Worm (Caenorhabditis elegans): ENCODE results near the gene C23H4.8.

C23H4.8 gene

DNA sequence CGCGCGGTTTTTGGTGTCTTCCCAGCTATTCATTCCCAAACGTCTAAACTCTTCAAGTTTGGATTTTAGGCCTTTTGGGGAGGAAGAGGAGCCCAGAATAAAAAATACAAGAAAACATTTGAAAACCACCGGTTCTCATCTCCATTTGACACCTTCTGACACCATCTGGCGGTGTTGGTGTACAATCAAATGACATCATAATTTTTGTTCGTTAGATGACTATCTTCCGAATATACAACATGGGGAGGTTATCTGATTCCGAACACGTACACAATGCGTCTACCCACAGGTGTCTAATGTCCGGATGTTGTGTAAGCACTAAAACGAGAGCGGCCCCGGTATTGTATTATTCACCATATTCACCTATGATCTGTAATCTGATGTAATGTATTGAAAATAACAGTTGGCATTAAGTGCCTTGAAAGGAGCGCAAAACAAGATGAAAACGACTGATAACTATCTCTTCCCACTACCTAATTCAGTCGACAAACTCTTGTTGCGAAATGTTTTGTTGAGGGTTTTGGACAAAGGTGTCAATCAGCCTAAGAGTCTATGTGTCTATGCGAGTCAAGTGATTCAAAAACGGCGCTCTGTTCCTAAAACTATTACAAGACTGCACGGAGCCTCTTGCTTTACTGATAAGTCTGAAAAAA lies 44.4 kb upstream of the C23H4.8 start (continued):
- TF ChIP-seq sem-4 (tag; optimal IDR thresholded peaks at IDR 0.05) (no peak), mdl-1 (tag; optimal IDR thresholded peaks at IDR 0.05) (no peak)

DNA sequence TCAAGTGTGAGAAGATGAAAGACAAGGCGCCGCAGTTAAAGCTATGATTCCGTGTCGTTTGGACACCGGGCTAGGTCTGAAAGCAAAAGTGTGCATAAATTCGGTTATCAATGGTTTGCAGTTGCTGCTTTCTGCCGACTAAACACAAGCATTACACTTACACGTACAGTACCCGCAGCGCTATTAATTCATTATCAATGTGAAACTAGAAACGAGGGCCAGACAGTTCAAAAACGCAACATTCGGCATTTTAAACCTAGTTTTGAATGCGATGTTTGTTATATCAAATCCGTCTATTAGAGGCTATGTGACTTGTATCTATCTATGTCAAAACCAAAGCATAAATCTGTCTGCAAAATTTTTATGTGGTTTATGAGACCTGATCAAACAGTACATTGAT lies 43.1 kb upstream of the C23H4.8 start:
- TF ChIP-seq Y55F3AM.14 (GFP tag; optimal IDR thresholded peaks at IDR 0.05) (no peak), ZK546.5 (tag; optimal IDR thresholded peaks at IDR 0.05) (no peak), unc-55 (GFP tag; optimal IDR thresholded peaks at IDR 0.05) (no peak), lin-39 (tag; optimal IDR thresholded peaks at IDR 0.05) (no peak), fos-1 (tag; optimal IDR thresholded peaks at IDR 0.05) (peak; percentile 32), elt-3 (tag; optimal IDR thresholded peaks at IDR 0.05) (no peak), sma-3 (GFP tag; optimal IDR thresholded peaks at IDR 0.05) (no peak), sma-9 (GFP tag; optimal IDR thresholded peaks at IDR 0.05) (peak; percentile 40), sma-9 (tag; optimal IDR thresholded peaks at IDR 0.05) (no peak), lin-11 (tag; optimal IDR thresholded peaks at IDR 0.05) (no peak)

DNA sequence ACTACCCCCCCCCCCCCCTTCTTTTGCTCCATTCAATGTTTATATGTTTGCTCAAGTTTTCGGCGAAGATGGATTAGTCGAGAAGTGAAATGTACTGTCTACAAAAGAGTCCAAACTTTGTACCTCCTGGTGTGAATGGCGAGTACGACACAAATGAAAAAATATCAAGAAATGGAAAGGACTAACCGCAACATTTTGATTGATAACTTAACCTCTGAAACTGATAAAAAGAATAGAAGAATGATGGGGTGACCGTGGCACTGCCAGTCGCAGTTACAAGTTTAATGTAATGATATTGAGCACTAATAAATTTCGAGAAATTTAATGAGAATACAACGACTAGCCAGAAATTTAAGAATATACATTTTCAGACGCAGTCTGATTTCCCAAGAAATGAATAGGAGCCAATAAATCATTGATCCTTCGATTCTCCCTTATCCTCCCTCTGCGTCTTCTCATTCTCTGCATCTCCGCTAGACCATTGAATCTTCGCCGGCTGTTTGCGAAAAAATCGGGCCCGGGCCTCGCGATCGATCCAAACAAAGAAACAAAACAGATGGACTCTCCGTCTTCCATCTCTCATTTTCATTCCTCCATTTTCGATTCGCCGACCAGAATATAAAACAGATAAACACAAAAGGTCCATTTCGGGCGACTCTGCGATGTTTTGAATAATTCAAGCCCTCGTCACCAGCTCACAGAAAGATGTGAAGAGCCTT lies 42.2 kb upstream of the C23H4.8 start:
- TF ChIP-seq snpc-4 (tag; optimal IDR thresholded peaks at IDR 0.05) (no peak), crh-2 (tag; optimal IDR thresholded peaks at IDR 0.05) (peak; percentile 9), sma-9 (GFP tag; optimal IDR thresholded peaks at IDR 0.05) (peak; percentile 63), sma-9 (tag; optimal IDR thresholded peaks at IDR 0.05) (no peak), gmeb-1 (tag; optimal IDR thresholded peaks at IDR 0.05) (no peak), lin-13 (GFP tag; optimal IDR thresholded peaks at IDR 0.05) (no peak), elt-1 (tag; optimal IDR thresholded peaks at IDR 0.05) (no peak), fos-1 (tag; optimal IDR thresholded peaks at IDR 0.05) (peak; percentile 4), unc-62 (GFP tag; optimal IDR thresholded peaks at IDR 0.05) (no peak), nhr-12 (tag; optimal IDR thresholded peaks at IDR 0.05) (no peak), F13H6.1 (tag; optimal IDR thresholded peaks at IDR 0.05) (no peak), nhr-10 (tag; optimal IDR thresholded peaks at IDR 0.05) (no peak)

DNA sequence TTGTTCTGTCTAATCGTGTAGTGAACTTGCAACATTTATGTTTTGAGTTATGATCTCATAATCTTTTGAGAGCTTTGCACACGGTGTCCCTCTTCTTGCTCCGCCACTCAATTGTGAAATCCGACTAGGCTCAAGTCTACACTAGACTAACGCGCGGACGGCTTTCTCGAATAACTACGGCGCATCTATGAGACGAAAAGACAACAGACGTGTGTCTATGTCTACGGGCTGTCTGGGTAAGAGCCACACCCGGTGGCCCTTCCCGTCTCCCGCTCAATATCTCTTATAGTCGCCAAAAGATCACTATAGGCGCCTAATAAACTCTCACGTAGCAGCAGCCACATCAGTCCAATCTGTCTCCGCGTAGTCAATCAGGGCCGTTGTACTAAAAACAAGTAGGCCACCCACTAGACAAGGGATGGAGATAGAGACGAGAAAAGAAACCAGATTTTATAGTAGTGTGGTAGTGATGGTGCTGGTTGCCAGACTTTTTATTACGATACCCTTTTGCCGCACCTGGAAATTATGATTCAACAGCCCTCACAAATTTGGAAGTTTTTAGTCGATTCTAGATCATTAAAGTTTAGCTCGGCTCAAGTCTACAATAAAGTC lies 41.3 kb upstream of the C23H4.8 start:
- TF ChIP-seq F13H6.1 (tag; optimal IDR thresholded peaks at IDR 0.05) (peak; percentile 62), sma-3 (GFP tag; optimal IDR thresholded peaks at IDR 0.05) (peak; percentile 8), ztf-1 (GFP tag; conservative IDR thresholded peaks at IDR 0.05) (no peak), sma-9 (GFP tag; optimal IDR thresholded peaks at IDR 0.05) (peak; percentile 10), sma-9 (tag; optimal IDR thresholded peaks at IDR 0.05) (no peak)

DNA sequence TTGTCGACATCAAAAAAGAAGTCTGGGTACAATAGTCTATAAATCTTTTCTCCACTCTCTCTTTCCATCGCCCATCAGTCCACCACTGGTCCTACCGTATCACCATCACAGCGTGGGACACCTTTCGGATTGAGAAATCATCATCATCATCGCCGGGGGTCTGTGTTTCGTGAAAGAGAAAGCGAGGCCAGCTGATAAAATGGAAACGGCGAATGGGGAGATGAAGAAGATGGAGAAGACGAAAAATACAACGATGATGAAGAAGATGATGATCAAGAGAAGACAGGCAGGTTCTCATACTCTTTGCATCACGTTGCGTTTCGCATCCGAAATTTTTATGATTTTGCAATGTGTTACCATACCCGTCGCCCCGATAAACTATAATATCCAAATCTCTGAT lies 40.6 kb upstream of the C23H4.8 start:
- TF ChIP-seq elt-1 (tag; optimal IDR thresholded peaks at IDR 0.05) (no peak), nhr-11 (tag; optimal IDR thresholded peaks at IDR 0.05) (no peak), gmeb-1 (tag; optimal IDR thresholded peaks at IDR 0.05) (no peak), nhr-237 (tag; optimal IDR thresholded peaks at IDR 0.05) (no peak), nhr-25 (tag; optimal IDR thresholded peaks at IDR 0.05) (peak; percentile 75), mdl-1 (tag; optimal IDR thresholded peaks at IDR 0.05) (no peak), ztf-1 (GFP tag; conservative IDR thresholded peaks at IDR 0.05) (no peak), Y55F3AM.14 (GFP tag; optimal IDR thresholded peaks at IDR 0.05) (no peak), unc-39 (tag; optimal IDR thresholded peaks at IDR 0.05) (no peak), lsy-2 (tag; optimal IDR thresholded peaks at IDR 0.05) (peak in 1 of 2 experiments; percentile 33), sma-9 (GFP tag; optimal IDR thresholded peaks at IDR 0.05) (peak; percentile 69), sma-9 (tag; optimal IDR thresholded peaks at IDR 0.05) (no peak), nhr-12 (tag; optimal IDR thresholded peaks at IDR 0.05) (no peak), egl-27 (tag; optimal IDR thresholded peaks at IDR 0.05) (peak; percentile 24), nhr-10 (tag; optimal IDR thresholded peaks at IDR 0.05) (no peak), F13H6.1 (tag; optimal IDR thresholded peaks at IDR 0.05) (peak; percentile 29), blmp-1 (tag; optimal IDR thresholded peaks at IDR 0.05; ENCODE audit: insufficient read depth) (peak; percentile 92), snpc-4 (tag; optimal IDR thresholded peaks at IDR 0.05) (no peak), crh-2 (tag; optimal IDR thresholded peaks at IDR 0.05) (no peak), unc-62 (GFP tag; optimal IDR thresholded peaks at IDR 0.05) (no peak), ztf-11 (tag; optimal IDR thresholded peaks at IDR 0.05) (no peak), elt-3 (tag; optimal IDR thresholded peaks at IDR 0.05) (no peak), lin-39 (tag; optimal IDR thresholded peaks at IDR 0.05) (no peak), fos-1 (tag; optimal IDR thresholded peaks at IDR 0.05) (peak; percentile 42), sem-4 (tag; optimal IDR thresholded peaks at IDR 0.05) (no peak), nhr-23 (tag; optimal IDR thresholded peaks at IDR 0.05) (no peak), nhr-77 (tag; optimal IDR thresholded peaks at IDR 0.05) (no peak), nhr-129 (tag; optimal IDR thresholded peaks at IDR 0.05) (peak; percentile 55), lin-13 (GFP tag; optimal IDR thresholded peaks at IDR 0.05) (no peak), ZK546.5 (tag; optimal IDR thresholded peaks at IDR 0.05) (no peak), mbf-1 (tag; optimal IDR thresholded peaks at IDR 0.05) (no peak), sma-3 (GFP tag; optimal IDR thresholded peaks at IDR 0.05) (peak; percentile 51), nhr-21 (tag; optimal IDR thresholded peaks at IDR 0.05) (peak; percentile 78), unc-55 (GFP tag; optimal IDR thresholded peaks at IDR 0.05) (no peak), dmd-4 (tag; optimal IDR thresholded peaks at IDR 0.05) (no peak), ceh-16 (tag; optimal IDR thresholded peaks at IDR 0.05) (peak; percentile 38), skn-1 (tag; optimal IDR thresholded peaks at IDR 0.05) (no peak)
